Worm (Caenorhabditis elegans): ENCODE results near the gene F40G12.10.

DNA sequence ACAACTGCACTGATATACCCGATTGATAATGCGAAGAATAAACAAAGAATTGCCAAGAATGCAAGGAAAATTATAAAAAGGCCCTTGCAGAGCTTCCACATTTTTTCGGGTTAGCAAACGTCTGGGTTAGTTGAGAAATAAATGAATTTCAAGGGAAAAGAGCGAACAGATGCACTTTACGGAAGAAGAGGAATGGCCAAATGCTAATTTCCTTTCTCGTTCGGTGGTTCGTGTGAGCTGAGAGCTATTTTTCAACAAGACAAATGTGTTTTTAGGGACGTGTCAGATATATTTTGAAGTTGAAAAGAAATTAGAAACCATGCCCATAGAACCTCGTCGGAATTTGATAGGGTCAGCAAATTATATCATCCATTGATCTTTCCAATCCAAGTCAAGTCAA lies 22.5 kb upstream of the F40G12.10 start, which contains the start of gene F40G12.2:
- TF ChIP-seq ceh-18 (tag; optimal IDR thresholded peaks at IDR 0.05) (no peak), syd-9 (tag; optimal IDR thresholded peaks at IDR 0.05) (no peak), nhr-232 (tag; optimal IDR thresholded peaks at IDR 0.05) (no peak), elt-2 (tag; optimal IDR thresholded peaks at IDR 0.05) (no peak)
